Worm (Caenorhabditis elegans) whole organism, L1 larva: ENCODE measurements around the gene H02F09.2.

ENCODE experiments used
- elt-3 ChIP-seq, 6 experiments: fragments of 150-350 bp in 1 of 6; sonication (generic microtip); optimal IDR thresholded peaks; 2 replicates each; lab custom pipeline; 2017 to 2018; ENCODE audit warnings: missing biosample characterization in 6 of 6, missing genetic modification characterization in 6 of 6, inconsistent platforms in 1 of 6
- nhr-84 ChIP-seq: sonication (generic microtip); optimal IDR thresholded peaks from 2 replicates; lab custom pipeline; 2017; ENCODE audit warnings: missing biosample characterization, missing genetic modification characterization
- pqm-1 ChIP-seq: sonication (generic microtip); optimal IDR thresholded peaks from 3 replicates; lab custom pipeline; 2017; ENCODE audit warnings: missing biosample characterization, missing genetic modification characterization
- unc-86 ChIP-seq: sonication (generic microtip); optimal IDR thresholded peaks from 2 replicates; lab custom pipeline; 2016; ENCODE audit warnings: missing genetic modification characterization, missing compliant biosample characterization

Gene H02F09.2

DNA sequence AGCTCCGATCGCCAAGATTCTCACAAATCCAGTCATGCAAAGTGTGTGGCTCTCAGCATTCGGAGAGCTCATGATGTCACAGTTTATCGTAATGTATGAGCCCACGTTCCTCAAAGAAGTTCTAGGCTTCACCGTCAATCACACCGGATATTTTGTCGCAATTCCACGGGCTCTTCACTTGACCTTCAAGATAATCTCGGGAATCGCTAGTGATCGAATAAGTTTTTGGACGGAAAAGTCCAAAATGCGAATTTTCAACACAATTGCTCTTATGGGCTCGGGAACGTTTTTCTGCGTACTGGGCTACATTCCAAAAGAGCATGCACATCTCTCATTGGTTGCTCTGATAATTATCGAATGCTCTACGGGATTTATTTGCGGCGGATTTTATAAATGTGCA is 51.0 kb downstream of the H02F09.2 start:
- TF ChIP-seq elt-3 (tag; optimal IDR thresholded peaks at IDR 0.05; lab: Kevin White, UChicago) (no peak), unc-86 (tag; lab: Kevin White, UChicago) (no peak), nhr-84 (tag; lab: Kevin White, UChicago) (no peak), pqm-1 (tag; lab: Kevin White, UChicago) (no peak)
